Worm (Caenorhabditis elegans): ENCODE data around the gene smg-4.

- TF ChIP-seq ets-7 (tag; optimal IDR thresholded peaks at IDR 0.05) (no peak), tra-4 (tag; optimal IDR thresholded peaks at IDR 0.05) (no peak), hmbx-1 (tag; optimal IDR thresholded peaks at IDR 0.05) (no peak), tbx-11 (GFP tag; IDR thresholded peaks at IDR 0.05) (no peak), scrt-1 (GFP tag; IDR thresholded peaks at IDR 0.05) (no peak), F13C5.2 (tag; optimal IDR thresholded peaks at IDR 0.05) (no peak), hnd-1 (tag; optimal IDR thresholded peaks at IDR 0.05) (no peak), pes-1 (GFP tag; IDR thresholded peaks at IDR 0.05) (no peak)
These were observed 24.0 kb downstream of the smg-4 start for ce11 chrV:9753554-9753953.

Data from whole organism, early embryonic.